Worm (Caenorhabditis elegans) whole organism, L1 larva: ENCODE data around the gene ugt-16.

Experiments
- F16B12.6 ChIP-seq: fragments of 150-350 bp; optimal IDR thresholded peaks from 2 replicates; lab custom pipeline; 2014; ENCODE audit warnings: missing biosample characterization, missing genetic modification characterization
- Y116A8C.19 ChIP-seq: sonication (generic microtip); optimal IDR thresholded peaks from 2 replicates; lab custom pipeline; 2016; ENCODE audit warnings: missing compliant biosample characterization, missing genetic modification characterization, borderline replicate concordance
- aha-1 ChIP-seq: fragments of 150-350 bp; optimal IDR thresholded peaks from 2 replicates; lab custom pipeline; 2014; ENCODE audit warnings: missing biosample characterization, missing genetic modification characterization
- alr-1 ChIP-seq: fragments of 200-800 bp; sonication (Bioruptor generic); optimal IDR thresholded peaks from 2 replicates; lab custom pipeline; 2018; ENCODE audit warnings: borderline replicate concordance, mild to moderate bottlenecking, missing genetic modification characterization, missing compliant biosample characterization
- aly-2 ChIP-seq: fragments of 150-350 bp; optimal IDR thresholded peaks from 2 replicates; lab custom pipeline; 2014; ENCODE audit warnings: missing biosample characterization, missing genetic modification characterization
- ama-1 ChIP-seq: fragments of 150-350 bp; optimal IDR thresholded peaks from 2 replicates; lab custom pipeline; 2014
- blmp-1 ChIP-seq: fragments of 150-350 bp; optimal IDR thresholded peaks from 2 replicates; lab custom pipeline; 2014; ENCODE audit warnings: missing biosample characterization, missing genetic modification characterization
- ceh-8 ChIP-seq: fragments of 200-800 bp; sonication (Bioruptor generic); optimal IDR thresholded peaks from 2 replicates; lab custom pipeline; 2018; ENCODE audit warnings: mild to moderate bottlenecking, missing genetic modification characterization, moderate library complexity, missing compliant biosample characterization
- ceh-82 ChIP-seq, 3 experiments: fragments of 150-350 bp in 1 of 3; sonication (generic microtip) in 2 of 3; optimal IDR thresholded peaks; 2 replicates each; lab custom pipeline; 2014 to 2017; ENCODE audit warnings: missing biosample characterization in 3 of 3, missing genetic modification characterization in 3 of 3
- ceh-88 ChIP-seq: fragments of 200-800 bp; sonication (Bioruptor generic); IDR thresholded peaks from 2 replicates; pipeline ENCODE4 v1.3.6; 2022; ENCODE audit warnings: missing genetic modification characterization, missing compliant biosample characterization
- ces-1 ChIP-seq: fragments of 150-350 bp; optimal IDR thresholded peaks from 2 replicates; lab custom pipeline; 2014; ENCODE audit warnings: missing biosample characterization, missing genetic modification reagents, missing genetic modification characterization
- dpl-1 ChIP-seq, 3 experiments: fragments of 150-350 bp in 2 of 3; sonication (generic microtip) in 1 of 3; optimal IDR thresholded peaks; 2 replicates each; lab custom pipeline; 2014 to 2017; ENCODE audit warnings: missing biosample characterization in 3 of 3, missing genetic modification characterization in 3 of 3, missing genetic modification reagents in 3 of 3
- dsc-1 ChIP-seq: sonication (generic microtip); optimal IDR thresholded peaks from 2 replicates; lab custom pipeline; 2016; ENCODE audit warnings: mild to moderate bottlenecking, missing genetic modification characterization, missing compliant biosample characterization
- efl-3 ChIP-seq: fragments of 200-800 bp; sonication (Bioruptor generic); optimal IDR thresholded peaks from 2 replicates; lab custom pipeline; 2018; ENCODE audit warnings: mild to moderate bottlenecking, missing genetic modification characterization, missing compliant biosample characterization
- egl-13 ChIP-seq: sonication (generic microtip); optimal IDR thresholded peaks from 2 replicates; lab custom pipeline; 2016; ENCODE audit warnings: missing genotype, missing genetic modification reagents, missing genetic modification characterization, missing compliant biosample characterization
- egl-27 ChIP-seq, 2 experiments: fragments of 150-350 bp in 1 of 2; sonication (generic microtip); optimal IDR thresholded peaks; 3 replicates each; lab custom pipeline; 2017 to 2018; ENCODE audit warnings: missing biosample characterization in 2 of 2, missing genetic modification characterization in 2 of 2, missing genetic modification reagents in 2 of 2
- elt-2 ChIP-seq: sonication (generic microtip); optimal IDR thresholded peaks from 2 replicates; lab custom pipeline; 2016; ENCODE audit warnings: missing genetic modification characterization, mild to moderate bottlenecking, inconsistent platforms, missing compliant biosample characterization, missing genetic modification reagents
- elt-3 ChIP-seq, 6 experiments: fragments of 150-350 bp in 1 of 6; sonication (generic microtip); optimal IDR thresholded peaks; 2 replicates each; lab custom pipeline; 2017 to 2018; ENCODE audit warnings: missing biosample characterization in 6 of 6, missing genetic modification characterization in 6 of 6, inconsistent platforms in 1 of 6
- ets-5 ChIP-seq: fragments of 200-800 bp; sonication (Bioruptor generic); IDR thresholded peaks from 2 replicates; pipeline ENCODE4 v1.3.6; 2022; ENCODE audit warnings: missing genetic modification characterization, missing compliant biosample characterization
- fkh-4 ChIP-seq: sonication (generic microtip); optimal IDR thresholded peaks from 2 replicates; lab custom pipeline; 2016; ENCODE audit warnings: missing compliant biosample characterization, missing genetic modification characterization, borderline replicate concordance
- grh-1 ChIP-seq: fragments of 200-800 bp; sonication (Bioruptor generic); IDR thresholded peaks from 2 replicates; pipeline ENCODE4 v1.3.6; 2022; ENCODE audit warnings: missing genetic modification reagents, missing genetic modification characterization, missing compliant biosample characterization
- hpl-2 ChIP-seq: fragments of 150-350 bp; optimal IDR thresholded peaks from 2 replicates; lab custom pipeline; 2014; ENCODE audit warnings: missing biosample characterization, missing genetic modification reagents, missing genetic modification characterization
- irx-1 ChIP-seq: sonication (generic microtip); optimal IDR thresholded peaks from 2 replicates; lab custom pipeline; 2016; ENCODE audit warnings: missing genetic modification characterization, missing compliant biosample characterization
- isw-1 ChIP-seq: fragments of 200-800 bp; sonication (Bioruptor generic); IDR thresholded peaks from 2 replicates; pipeline ENCODE4 v1.3.6; 2022; ENCODE audit warnings: missing genetic modification characterization, missing compliant biosample characterization
- jun-1 ChIP-seq: fragments of 150-350 bp; optimal IDR thresholded peaks from 2 replicates; lab custom pipeline; 2014; ENCODE audit warnings: missing biosample characterization, missing genetic modification reagents, missing genetic modification characterization
- lin-13 ChIP-seq: fragments of 150-350 bp; optimal IDR thresholded peaks from 2 replicates; lab custom pipeline; 2014; ENCODE audit warnings: missing biosample characterization, missing genetic modification reagents, missing genetic modification characterization
- lin-15B ChIP-seq: fragments of 150-350 bp; sonication (generic microtip); optimal IDR thresholded peaks from 3 replicates; lab custom pipeline; 2014; ENCODE audit warnings: missing biosample characterization, missing genetic modification characterization
- lin-35 ChIP-seq, 2 experiments: fragments of 150-350 bp; optimal IDR thresholded peaks; 2 replicates each; lab custom pipeline; 2014; ENCODE audit warnings: missing biosample characterization in 2 of 2, missing genetic modification characterization in 2 of 2, missing genetic modification reagents in 2 of 2
- lir-3 ChIP-seq: sonication (generic microtip); optimal IDR thresholded peaks from 2 replicates; lab custom pipeline; 2016; ENCODE audit warnings: mild to moderate bottlenecking, missing genetic modification characterization, moderate library complexity, missing compliant biosample characterization; ENCODE audit not compliant: poor library complexity
- lsy-2 ChIP-seq, 2 experiments: fragments of 150-350 bp; optimal IDR thresholded peaks; 2 replicates each; lab custom pipeline; 2014; ENCODE audit warnings: missing biosample characterization in 2 of 2, missing genetic modification characterization in 2 of 2
- mdl-1 ChIP-seq, 2 experiments: fragments of 150-350 bp; optimal IDR thresholded peaks; 2 replicates each; lab custom pipeline; 2014 to 2017; ENCODE audit warnings: missing biosample characterization in 2 of 2, missing genetic modification characterization in 2 of 2, inconsistent platforms in 1 of 2
- mep-1 ChIP-seq: fragments of 150-350 bp; optimal IDR thresholded peaks from 2 replicates; lab custom pipeline; 2014; ENCODE audit warnings: missing biosample characterization, missing genetic modification characterization
- nhr-12 ChIP-seq: sonication (generic microtip); optimal IDR thresholded peaks from 2 replicates; lab custom pipeline; 2017; ENCODE audit warnings: missing biosample characterization, missing genetic modification characterization
- nhr-19 ChIP-seq: fragments of 200-800 bp; sonication (Bioruptor generic); conservative IDR thresholded peaks from 2 replicates; pipeline ENCODE4 v1.3.6; 2022; ENCODE audit warnings: missing genetic modification characterization, missing compliant biosample characterization
- nhr-237 ChIP-seq: fragments of 150-350 bp; optimal IDR thresholded peaks from 2 replicates; lab custom pipeline; 2014; ENCODE audit warnings: missing biosample characterization, missing genetic modification characterization
- nhr-28 ChIP-seq: fragments of 150-350 bp; optimal IDR thresholded peaks from 2 replicates; lab custom pipeline; 2014; ENCODE audit warnings: missing biosample characterization, missing genetic modification characterization
- nhr-47 ChIP-seq: sonication (generic microtip); optimal IDR thresholded peaks from 2 replicates; lab custom pipeline; 2016; ENCODE audit warnings: mild to moderate bottlenecking, missing genetic modification characterization, moderate library complexity, missing compliant biosample characterization
- nhr-84 ChIP-seq: sonication (generic microtip); optimal IDR thresholded peaks from 2 replicates; lab custom pipeline; 2017; ENCODE audit warnings: missing biosample characterization, missing genetic modification characterization
- nhr-85 ChIP-seq: sonication (generic microtip); peaks from one replicate; lab custom pipeline; 2016; ENCODE audit warnings: missing genetic modification characterization, inconsistent platforms, missing compliant biosample characterization
- nhr-90 ChIP-seq: sonication (generic microtip); optimal IDR thresholded peaks from 2 replicates; lab custom pipeline; 2016; ENCODE audit warnings: mild to moderate bottlenecking, missing genetic modification characterization, missing compliant biosample characterization; ENCODE audit not compliant: poor library complexity
- pag-3 ChIP-seq: sonication (generic microtip); optimal IDR thresholded peaks from 2 replicates; lab custom pipeline; 2017; ENCODE audit warnings: missing genetic modification characterization, mild to moderate bottlenecking, missing compliant biosample characterization, antibody characterized with exemption, borderline replicate concordance; ENCODE audit not compliant: insufficient read depth
- snpc-4 ChIP-seq: fragments of 150-350 bp; optimal IDR thresholded peaks from 2 replicates; lab custom pipeline; 2014; ENCODE audit warnings: missing biosample characterization, missing genetic modification characterization
- snu-23 ChIP-seq: sonication (generic microtip); optimal IDR thresholded peaks from 2 replicates; lab custom pipeline; 2016; ENCODE audit warnings: missing genetic modification characterization, missing compliant biosample characterization
- sptf-1 ChIP-seq: fragments of 150-350 bp; optimal IDR thresholded peaks from 2 replicates; lab custom pipeline; 2014; ENCODE audit warnings: missing biosample characterization, missing genetic modification characterization
- sup-37 ChIP-seq: fragments of 200-800 bp; sonication (Bioruptor generic); optimal IDR thresholded peaks from 2 replicates; lab custom pipeline; 2018; ENCODE audit warnings: mild to moderate bottlenecking, missing genetic modification characterization, missing compliant biosample characterization
- tlp-1 ChIP-seq: fragments of 150-350 bp; optimal IDR thresholded peaks from 2 replicates; lab custom pipeline; 2014; ENCODE audit warnings: missing biosample characterization, missing genetic modification characterization
- unc-62 ChIP-seq: fragments of 150-350 bp; optimal IDR thresholded peaks from 2 replicates; lab custom pipeline; 2014; ENCODE audit warnings: missing biosample characterization, missing genetic modification reagents, missing genetic modification characterization
- unc-98 ChIP-seq: fragments of 200-800 bp; sonication (Bioruptor generic); IDR thresholded peaks from 2 replicates; pipeline ENCODE4 v1.3.6; 2022; ENCODE audit warnings: missing genetic modification characterization, missing compliant biosample characterization
- ztf-11 ChIP-seq, 2 experiments: sonication (generic microtip); optimal IDR thresholded peaks; 2 replicates each; lab custom pipeline; 2016 to 2017; ENCODE audit warnings: missing genetic modification characterization in 2 of 2, missing biosample characterization in 1 of 2, missing compliant biosample characterization in 1 of 2
- ztf-4 ChIP-seq: fragments of 150-350 bp; optimal IDR thresholded peaks from 2 replicates; lab custom pipeline; 2014; ENCODE audit warnings: missing biosample characterization, missing genetic modification characterization

The ugt-16 gene

ce11 chrV:12867997-12868396, 43.2 kb downstream of the ugt-16 start, which contains the start of gene nspg-1:
Gene nspg-1 (minus strand): TSS chrV:12868097.
- TF ChIP-seq hpl-2 (GFP tag; lab: Kevin White, UChicago), result no peak
- TF ChIP-seq ceh-8, result no peak
- TF ChIP-seq sptf-1 (tag; lab: Kevin White, UChicago), result no peak
- no peak for TF ChIP-seq jun-1 (tag; lab: Kevin White, UChicago)
- TF ChIP-seq lin-35 (GFP tag; optimal IDR thresholded peaks at IDR 0.05; lab: Kevin White, UChicago), result no peak
- no peak for TF ChIP-seq mdl-1 (tag; optimal IDR thresholded peaks at IDR 0.05; lab: Kevin White, UChicago)
- no peak for TF ChIP-seq blmp-1
- TF ChIP-seq pag-3 (tag; lab: Kevin White, UChicago), result no peak
- TF ChIP-seq ztf-4 (tag; lab: Kevin White, UChicago), result no peak
- TF ChIP-seq mep-1 (tag; lab: Kevin White, UChicago), result no peak
- no peak for TF ChIP-seq irx-1 (tag; lab: Kevin White, UChicago)
- TF ChIP-seq egl-27 (tag; optimal IDR thresholded peaks at IDR 0.05; lab: Kevin White, UChicago), result no peak
- no peak for TF ChIP-seq nhr-85 (tag; lab: Kevin White, UChicago)

ce11 chrV:12869948-12870347, 45.1 kb downstream of the ugt-16 start, which contains the start of gene T07F10.3:
Gene T07F10.3 (minus strand): TSS chrV:12870045.
- TF ChIP-seq F16B12.6 (tag; lab: Kevin White, UChicago) (peak; percentile 55), nhr-19 (GFP tag; lab: Robert Waterston, UW) (peak; percentile 95), tlp-1 (tag; lab: Kevin White, UChicago) (no peak), ceh-8 (peak; percentile 92), lin-13 (GFP tag; lab: Kevin White, UChicago) (peak; percentile 80), nhr-84 (tag; lab: Kevin White, UChicago) (no peak), grh-1 (GFP tag; lab: Robert Waterston, UW) (peak; percentile 91), lin-35 (GFP tag; optimal IDR thresholded peaks at IDR 0.05; lab: Kevin White, UChicago) (peak; percentile 98 to 99), fkh-4 (peak; percentile 99), dpl-1 (GFP tag; optimal IDR thresholded peaks at IDR 0.05; lab: Kevin White, UChicago) (peak; percentile 96 to 98 (median 98)), unc-98 (peak; percentile 90), sptf-1 (tag; lab: Kevin White, UChicago) (no peak), unc-62 (no peak), nhr-237 (tag; lab: Kevin White, UChicago) (peak; percentile 48), efl-3 (GFP tag; lab: Kevin White, UChicago) (peak; percentile 90), snpc-4 (tag; lab: Kevin White, UChicago) (peak; percentile 78), lsy-2 (tag; optimal IDR thresholded peaks at IDR 0.05; lab: Kevin White, UChicago) (peak; percentile 87 to 93), lir-3 (tag; lab: Kevin White, UChicago) (peak; percentile 99), hpl-2 (GFP tag; lab: Kevin White, UChicago) (no peak), ets-5 (GFP tag; lab: Robert Waterston, UW) (no peak), sup-37 (GFP tag; lab: Kevin White, UChicago) (peak; percentile 89), nhr-90 (tag; lab: Kevin White, UChicago) (peak; percentile 98), ceh-88 (GFP tag; lab: Robert Waterston, UW) (peak; percentile 88), aha-1 (no peak), nhr-47 (tag; lab: Kevin White, UChicago) (peak; percentile 98), isw-1 (GFP tag; lab: Robert Waterston, UW) (peak; percentile 92), ztf-11 (tag; optimal IDR thresholded peaks at IDR 0.05; lab: Kevin White, UChicago) (peak in 1 of 2 experiments; percentile 99), alr-1 (tag; lab: Kevin White, UChicago) (no peak), snu-23 (GFP tag; lab: Kevin White, UChicago) (peak; percentile 94), aly-2 (tag; lab: Kevin White, UChicago) (peak; percentile 57), elt-3 (tag; optimal IDR thresholded peaks at IDR 0.05; lab: Kevin White, UChicago) (peak in 2 of 6 experiments; percentile 60 to 69), Y116A8C.19 (peak; percentile 94), ces-1 (GFP tag; lab: Kevin White, UChicago) (no peak), dsc-1 (tag; lab: Kevin White, UChicago) (peak; percentile 98), ceh-82 (tag; optimal IDR thresholded peaks at IDR 0.05; lab: Kevin White, UChicago) (peak; percentile 85 to 92 (median 91)), nhr-28 (tag; lab: Kevin White, UChicago) (peak; percentile 16), jun-1 (tag; lab: Kevin White, UChicago) (peak; percentile 73), ama-1 (lab: Kevin White, UChicago) (peak; percentile 42), lin-15B (tag; lab: Kevin White, UChicago) (peak; percentile 78), egl-13 (tag; lab: Kevin White, UChicago) (peak; percentile 98), elt-2 (peak; percentile 92), nhr-12 (tag; lab: Kevin White, UChicago) (no peak)
